Fruit fly (Drosophila melanogaster): ENCODE results near the gene RunxB.
"Not testable (repeated sequence)": the region's sequence is repeated elsewhere in the genome, so short reads cannot be mapped to it uniquely, and the experiment has no call there.

The RunxB gene

DNA sequence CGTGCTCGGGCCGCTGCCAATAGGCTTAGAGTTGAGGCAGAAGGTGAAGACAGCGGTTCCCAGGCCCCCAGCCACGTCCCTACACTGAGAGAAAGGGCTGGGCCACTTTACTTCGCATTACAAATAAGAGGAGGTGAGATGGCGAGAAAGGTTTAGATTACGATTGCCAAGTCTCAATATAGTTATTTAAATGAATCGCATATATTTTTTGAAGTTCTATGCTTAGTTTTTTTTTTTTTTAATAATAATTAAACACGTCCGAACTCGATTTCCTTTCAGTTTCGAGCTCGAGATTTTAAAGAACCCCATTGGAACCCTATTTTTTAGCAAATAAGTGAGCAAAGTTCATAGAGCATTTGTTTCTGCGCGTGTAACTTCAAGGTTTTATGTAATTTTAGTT, 30.5 kb upstream of the RunxB start:
- no peak for TF ChIP-seq noc (tag; optimal IDR thresholded peaks at IDR 0.05)

DNA sequence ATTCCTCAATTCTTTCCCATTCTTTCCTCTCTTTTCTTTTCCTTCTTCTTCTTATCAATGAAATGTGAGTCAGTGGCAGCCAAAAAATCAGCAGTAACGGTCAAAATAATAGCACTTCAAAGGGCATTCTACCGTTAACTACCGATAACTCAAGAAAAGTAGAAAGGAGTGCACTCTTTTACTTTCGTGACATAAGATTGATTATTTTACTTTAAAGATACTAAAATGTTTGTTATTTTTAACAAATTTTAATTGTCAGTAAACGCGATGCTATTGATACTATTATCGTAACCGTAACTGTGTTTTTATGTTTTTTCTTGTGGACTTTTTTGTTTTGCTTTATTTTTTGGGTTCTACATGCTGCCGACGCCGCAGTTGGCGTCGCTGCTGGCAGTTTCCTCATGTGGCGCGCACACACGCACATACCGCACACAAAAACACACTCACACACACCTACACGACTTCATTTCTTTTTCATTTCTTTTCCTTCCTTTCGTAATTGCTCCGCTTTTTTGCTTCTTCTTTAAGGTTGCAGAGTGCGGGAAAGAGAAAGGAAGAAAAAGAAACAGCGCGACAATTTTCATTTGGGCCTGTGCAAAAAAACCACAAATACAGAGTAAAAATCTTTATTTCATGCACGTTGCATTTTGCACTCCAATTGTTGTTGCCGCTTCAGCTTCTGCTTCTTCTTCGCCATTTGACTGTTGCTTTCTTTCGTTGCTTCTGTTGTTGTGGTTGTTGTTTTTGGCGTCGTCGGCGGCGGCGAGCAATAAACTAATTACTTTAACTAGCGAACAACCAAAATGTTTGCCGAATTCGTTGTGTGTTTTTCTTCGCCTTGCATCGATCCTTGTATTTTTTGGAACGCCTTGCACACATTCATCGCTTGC, 28.5 kb upstream of the RunxB start:
- peak; percentile 10 for TF ChIP-seq noc (tag; optimal IDR thresholded peaks at IDR 0.05)

DNA sequence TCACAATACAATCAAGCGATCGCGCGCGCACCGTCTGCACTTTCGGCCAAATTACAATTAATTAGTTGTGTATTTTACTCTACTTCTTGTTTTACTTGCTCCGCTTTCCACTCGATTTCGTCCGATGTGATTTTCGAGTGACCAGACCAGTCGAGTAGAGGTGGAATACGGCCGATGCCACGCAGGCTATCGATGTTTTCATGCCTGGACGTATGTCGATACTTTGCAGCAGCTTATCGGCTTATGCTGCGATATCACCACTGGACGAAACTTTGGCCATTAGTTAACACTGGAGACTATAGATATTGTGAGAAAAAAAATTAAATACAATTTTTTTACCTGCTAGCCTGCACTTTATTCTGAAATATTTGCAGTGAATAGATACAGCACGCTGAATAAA, 27.8 kb upstream of the RunxB start, which contains the start of gene RhoGAP19D:
Gene RhoGAP19D (minus strand): TSS at position 155 of the 400 bp plus-strand sequence.
- TF ChIP-seq noc (tag; optimal IDR thresholded peaks at IDR 0.05) = peak; percentile 5

DNA sequence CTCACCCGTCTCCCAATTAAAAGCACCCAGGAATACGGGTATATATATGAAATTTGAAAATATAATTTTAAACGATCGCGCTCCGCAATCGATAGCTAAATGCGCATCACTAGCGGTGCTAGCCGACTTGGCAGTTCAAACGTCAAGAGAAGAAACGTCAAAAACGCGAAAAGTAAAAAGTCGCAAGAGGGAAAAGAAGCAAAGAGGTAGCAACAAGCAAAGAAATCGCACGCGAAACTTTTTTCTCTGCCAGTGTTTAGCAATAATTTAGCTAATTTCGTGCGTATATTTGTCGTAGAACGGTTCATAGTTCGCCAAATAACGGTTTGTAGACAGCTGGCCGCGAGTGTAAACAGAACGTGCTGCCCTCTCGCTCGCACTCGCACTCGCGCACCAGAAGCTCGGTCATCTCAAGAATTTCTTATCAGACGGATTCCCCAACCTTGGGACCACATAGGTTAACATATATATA, 26.9 kb upstream of the RunxB start, which contains the start of gene CG1812:
Gene CG1812 (plus strand): TSS at position 163 of the 472 bp plus-strand sequence.
- TF ChIP-seq noc (tag; optimal IDR thresholded peaks at IDR 0.05) = peak; percentile 50

DNA sequence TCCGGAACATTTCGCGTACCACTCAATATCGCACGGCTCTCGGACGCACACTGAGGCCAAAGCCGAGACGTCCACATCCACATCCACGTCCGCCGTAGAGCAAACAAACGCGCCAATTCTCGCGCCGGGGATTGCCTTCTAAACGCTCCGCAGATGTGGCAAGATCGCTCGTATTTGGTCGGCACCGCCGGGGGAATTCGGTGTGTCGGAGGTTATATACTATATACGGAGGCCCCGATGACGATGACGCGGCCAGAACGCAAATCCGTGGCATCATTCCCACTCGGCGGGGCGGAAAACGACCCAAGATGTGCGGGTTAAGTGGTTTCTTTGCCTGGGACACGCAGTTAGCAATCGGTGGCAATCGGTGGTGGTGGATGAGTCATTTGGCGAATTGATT, 20.1 kb upstream of the RunxB start:
- no peak for TF ChIP-seq noc (tag; optimal IDR thresholded peaks at IDR 0.05)

DNA sequence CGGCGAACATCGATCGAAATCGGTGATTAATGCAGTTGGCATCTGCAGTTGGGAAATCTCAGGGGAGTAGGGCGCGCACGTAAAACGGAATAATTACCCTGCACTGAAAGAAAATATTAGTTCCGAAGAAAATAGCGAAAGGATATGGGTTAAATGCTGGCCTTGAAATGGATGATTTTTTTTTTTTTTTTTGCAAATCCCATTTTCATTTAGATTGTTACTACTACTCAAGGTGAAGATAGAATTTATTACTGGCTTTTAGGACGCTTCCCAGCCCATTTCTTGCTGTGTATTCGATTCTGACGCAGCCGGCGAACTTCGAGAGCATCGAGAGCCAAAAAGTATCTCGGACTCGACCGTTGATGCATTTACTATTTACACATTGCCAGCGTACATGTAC, 19.2 kb upstream of the RunxB start:
- TF ChIP-seq noc (tag; optimal IDR thresholded peaks at IDR 0.05) = no peak

DNA sequence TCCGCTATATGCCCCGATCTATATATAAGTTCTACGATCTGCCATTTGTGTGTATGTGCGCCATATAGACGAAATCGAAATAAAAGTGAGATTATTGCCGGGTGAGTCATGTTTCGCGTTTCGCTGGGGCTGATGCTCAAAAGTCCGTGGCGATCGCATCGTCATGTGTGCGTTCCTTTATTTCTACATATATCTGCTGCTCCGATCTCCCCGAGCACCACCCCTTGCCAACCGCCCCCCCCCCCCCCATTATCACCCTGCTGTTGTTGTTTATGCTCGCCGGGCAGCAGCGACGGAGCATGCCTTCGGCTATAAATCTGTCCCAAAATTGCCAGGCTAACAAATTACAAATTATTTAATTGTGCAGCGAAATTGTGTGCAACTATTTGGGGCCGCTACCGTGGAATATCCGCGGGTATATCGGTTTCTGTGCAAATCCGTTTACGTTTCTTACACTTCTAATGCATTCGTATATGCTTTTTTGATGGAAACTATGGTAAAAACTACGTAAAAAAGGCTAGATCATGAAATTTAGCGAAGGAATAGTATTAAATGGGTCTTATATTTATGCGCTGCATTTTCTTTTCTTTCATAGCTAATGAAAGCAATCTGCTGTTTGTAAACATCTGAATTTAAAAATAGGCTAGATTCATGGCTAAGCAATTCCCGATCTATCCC, 18.5 kb upstream of the RunxB start:
- no peak for TF ChIP-seq noc (tag; optimal IDR thresholded peaks at IDR 0.05)

DNA sequence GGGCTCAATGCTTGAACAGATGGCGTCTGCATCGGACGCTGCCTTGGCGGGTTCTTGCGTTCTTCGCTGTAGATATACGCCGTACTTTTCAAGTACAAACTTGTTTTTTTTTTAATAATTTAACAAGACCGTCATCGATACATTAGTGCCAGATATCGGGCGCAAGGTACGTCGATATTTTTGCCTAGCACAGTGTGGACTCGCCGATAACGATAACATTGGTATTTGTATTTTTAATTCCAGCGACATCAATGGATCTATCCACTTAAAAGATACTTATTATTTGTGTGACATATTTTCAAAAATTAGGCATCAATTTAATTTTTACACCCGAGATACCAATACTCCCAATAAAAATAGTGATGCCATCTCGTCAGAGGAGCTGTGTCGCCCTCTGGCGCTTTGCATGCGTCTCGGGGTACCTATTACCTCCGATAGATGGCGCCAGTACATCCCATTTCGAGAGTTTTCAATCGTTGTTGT, 13.5 kb upstream of the RunxB start, which contains the start of gene Tak1:
Gene Tak1 (minus strand): TSS at position 175 of the 483 bp plus-strand sequence.
- TF ChIP-seq noc (tag; optimal IDR thresholded peaks at IDR 0.05) = no peak

DNA sequence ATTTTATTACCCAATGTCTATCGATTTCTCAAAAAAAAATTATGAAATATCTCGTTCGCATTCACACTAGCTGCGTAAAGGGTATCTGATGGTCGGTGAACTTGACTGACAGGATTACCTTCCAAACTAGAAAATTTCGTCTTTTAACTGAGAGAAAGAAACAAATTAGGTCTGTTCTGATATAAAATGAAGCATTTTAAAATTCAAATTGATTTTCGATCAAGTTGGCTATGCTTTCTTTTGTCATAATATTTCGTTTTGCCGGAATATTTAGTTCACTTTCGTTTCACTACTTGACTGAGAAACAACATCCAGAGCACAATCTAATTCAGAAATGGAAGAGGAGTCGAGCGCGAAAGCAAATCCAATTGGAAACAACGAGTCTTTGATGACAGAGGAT, 11.0 kb upstream of the RunxB start, which contains the start of gene CG42579:
Gene CG42579 (plus strand): TSS at position 301 of the 400 bp plus-strand sequence.
- TF ChIP-seq noc (tag; optimal IDR thresholded peaks at IDR 0.05) = not testable (repeated sequence)

DNA sequence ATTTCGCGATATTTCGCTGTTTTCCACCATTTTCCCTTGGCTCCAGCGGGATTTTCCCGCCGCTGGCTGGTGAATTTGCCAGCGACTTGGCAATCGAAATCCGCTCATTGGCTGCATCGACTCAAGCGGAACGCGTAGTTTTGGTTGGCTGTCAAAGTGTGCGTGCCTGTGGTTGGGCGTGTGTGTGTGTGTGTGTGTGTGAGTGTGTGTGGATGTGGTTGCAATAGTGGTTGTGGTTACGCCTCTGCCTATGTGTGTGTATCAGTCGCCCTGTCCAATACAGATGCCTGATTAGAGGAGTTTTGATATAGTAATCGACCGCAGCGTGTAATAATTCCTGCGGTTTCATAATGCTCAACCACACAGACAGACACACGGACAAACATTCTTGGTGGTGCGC, 2.2 kb upstream of the RunxB start:
- no peak for TF ChIP-seq noc (tag; optimal IDR thresholded peaks at IDR 0.05)

DNA sequence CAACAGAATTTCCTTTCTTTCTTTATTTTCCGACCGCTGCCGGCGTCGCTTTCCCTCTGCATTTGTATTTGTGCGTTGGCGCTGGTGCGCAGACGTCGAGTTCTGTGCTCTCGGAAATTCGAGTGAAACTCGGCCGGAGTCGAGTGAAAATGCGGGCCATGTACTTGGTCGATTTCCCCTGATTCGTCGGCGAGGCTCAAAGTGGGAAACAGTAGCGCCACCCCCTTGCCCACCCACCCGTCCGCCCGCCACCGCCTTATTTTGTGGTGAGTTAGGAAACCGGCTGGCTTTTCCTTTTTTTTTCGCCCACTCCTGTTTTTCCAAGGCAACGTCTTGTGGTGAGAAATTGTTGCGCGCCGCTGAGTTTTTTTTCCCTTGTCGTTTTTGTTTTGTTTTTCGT, 21.3 kb downstream of the RunxB start:
- no peak for TF ChIP-seq noc (tag; optimal IDR thresholded peaks at IDR 0.05)

DNA sequence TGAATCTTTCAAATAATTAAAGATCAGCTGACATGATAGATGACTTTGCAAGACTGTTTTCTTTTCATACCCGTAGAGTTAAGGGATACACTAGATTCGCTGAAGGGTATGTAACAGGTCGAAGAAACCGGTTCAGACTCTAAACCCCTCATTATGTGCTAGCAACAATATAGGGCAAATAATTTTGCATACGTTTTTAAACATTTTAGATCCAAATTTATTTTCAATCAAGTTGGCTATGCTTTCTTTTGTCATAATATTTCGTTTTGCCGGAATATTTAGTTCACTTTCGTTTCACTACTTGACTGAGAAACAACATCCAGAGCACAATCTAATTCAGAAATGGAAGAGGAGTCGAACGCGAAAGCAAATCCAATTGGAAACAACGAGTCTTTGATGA, 35.7 kb downstream of the RunxB start, which contains the start of gene CG42580:
Gene CG42580 (plus strand): TSS at position 301 of the 400 bp plus-strand sequence.
- not testable (repeated sequence) for TF ChIP-seq noc (tag; optimal IDR thresholded peaks at IDR 0.05)

DNA sequence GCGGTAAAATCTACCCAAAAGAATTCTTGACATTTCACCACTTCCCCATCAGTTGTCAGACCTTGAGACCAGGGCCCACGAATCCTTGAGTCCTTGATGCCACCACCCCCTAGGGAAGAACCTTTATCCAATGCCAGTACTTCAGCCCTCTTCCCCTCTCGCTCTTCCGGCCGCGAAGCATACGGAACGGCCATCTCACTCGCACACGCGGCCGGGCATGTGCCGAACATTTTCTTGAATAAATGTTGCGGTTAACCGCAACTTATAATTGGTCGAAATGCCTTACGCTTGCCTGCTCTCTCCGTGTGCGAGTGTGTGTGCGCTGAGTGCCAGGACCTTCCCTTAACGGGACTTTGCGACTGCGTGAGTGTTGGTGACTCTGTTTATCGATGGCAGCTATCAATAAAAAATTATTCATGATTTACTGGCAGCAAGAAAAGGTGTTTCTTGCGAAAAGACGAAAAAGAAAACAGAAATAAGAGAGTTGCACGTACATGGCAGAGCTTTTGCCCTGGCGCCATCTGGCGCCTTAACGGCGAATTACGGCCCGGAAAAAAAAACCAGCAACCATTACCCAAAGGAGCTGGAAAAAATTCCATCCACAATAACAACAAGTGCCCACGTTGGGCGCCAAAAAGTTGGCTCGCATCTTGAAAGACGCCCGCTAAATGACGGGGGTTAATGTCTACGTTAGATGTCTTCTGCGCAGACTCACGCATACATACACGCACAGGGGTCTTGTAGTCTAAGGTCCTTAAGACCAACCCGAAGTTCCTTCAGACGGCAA, 44.7 kb downstream of the RunxB start:
- no peak for TF ChIP-seq noc (tag; optimal IDR thresholded peaks at IDR 0.05)

DNA sequence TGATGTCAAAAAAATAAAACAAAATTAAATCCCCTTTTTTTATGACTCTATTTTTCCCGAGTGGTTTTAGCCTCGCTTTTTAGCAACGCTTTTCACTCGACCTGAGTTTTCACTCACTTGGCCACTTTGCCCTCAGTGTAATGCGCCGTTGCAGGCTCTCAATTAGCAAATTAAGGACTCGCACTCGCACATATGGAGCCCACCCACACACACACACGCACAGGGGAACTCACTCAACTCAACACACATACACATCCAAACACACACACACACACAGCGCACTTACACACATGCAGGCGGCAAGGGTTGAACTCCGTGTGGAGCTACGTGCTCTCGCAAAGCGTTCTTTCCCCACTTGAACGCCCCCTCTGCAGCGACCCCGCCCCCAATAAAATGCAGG, 74.7 kb downstream of the RunxB start:
- no peak for TF ChIP-seq noc (tag; optimal IDR thresholded peaks at IDR 0.05)

Measured in whole organism, larva.